In the genomic region with DNA sequence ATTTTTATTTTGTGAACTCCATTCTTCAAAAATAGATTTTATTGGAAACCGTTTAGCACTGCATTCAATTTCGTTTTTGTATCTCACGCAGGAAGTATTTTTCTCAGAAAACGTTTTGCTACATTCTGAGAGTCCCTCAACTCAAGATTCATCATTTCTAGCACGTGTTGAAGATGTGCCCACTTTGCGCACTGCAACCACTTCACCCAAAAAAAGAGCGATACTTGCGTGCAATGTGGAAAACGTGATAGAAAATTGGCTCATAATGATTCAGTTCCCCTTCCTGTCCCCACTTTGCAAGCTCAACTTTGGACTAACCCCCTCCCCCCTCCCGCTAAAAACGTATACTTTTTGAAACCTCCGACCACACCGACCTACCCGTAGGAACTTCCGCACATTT, we compare ENCODE assay signal across 4 worm cellular contexts.
A peak's percentile ranks its signal among the peaks of the same experiment; 100 is the strongest.
TF ChIP-seq lines count a peak whose summit lies in the region.

No protein-coding gene starts in this region.

TF ChIP-seq in whole organism, L1 larva, 84 proteins besides CTCF, POLR2A, EP300 and RAD21:
- peak; percentile 77 for TF ChIP-seq fkh-10 (GFP tag; optimal IDR thresholded peaks at IDR 0.05; lab: Kevin White, UChicago)
- no peak for TF ChIP-seq nhr-71 (tag; optimal IDR thresholded peaks at IDR 0.05; lab: Kevin White, UChicago)
- no peak for TF ChIP-seq egl-27 (tag; optimal IDR thresholded peaks at IDR 0.05; lab: Kevin White, UChicago)
- no peak for TF ChIP-seq F16B12.6 (tag; optimal IDR thresholded peaks at IDR 0.05; lab: Kevin White, UChicago)
- TF ChIP-seq lin-15B (tag; optimal IDR thresholded peaks at IDR 0.05; lab: Kevin White, UChicago), result no peak
- no peak for TF ChIP-seq alr-1 (tag; optimal IDR thresholded peaks at IDR 0.05; lab: Kevin White, UChicago; ENCODE audit: borderline replicate concordance)
- peak; percentile 68 for TF ChIP-seq lin-14 (GFP tag; optimal IDR thresholded peaks at IDR 0.05; lab: Kevin White, UChicago)
- TF ChIP-seq fkh-8 (tag; optimal IDR thresholded peaks at IDR 0.05; lab: Kevin White, UChicago), result peak; percentile 39
TF ChIP-seq in whole organism, L1 larva: peak in this region for 3.

TF ChIP-seq in whole organism, L3 larva, 47 proteins besides CTCF, POLR2A, EP300 and RAD21:
- peak; percentile 48 for TF ChIP-seq fkh-10 (GFP tag; optimal IDR thresholded peaks at IDR 0.05; lab: Kevin White, UChicago)
- no peak for TF ChIP-seq pqm-1 (tag; optimal IDR thresholded peaks at IDR 0.05; lab: Kevin White, UChicago)
- no peak for TF ChIP-seq nhr-12 (tag; optimal IDR thresholded peaks at IDR 0.05; lab: Kevin White, UChicago)
- no peak for TF ChIP-seq mdl-1 (tag; optimal IDR thresholded peaks at IDR 0.05; lab: Kevin White, UChicago)
- no peak for TF ChIP-seq nhr-76 (tag; optimal IDR thresholded peaks at IDR 0.05; lab: Kevin White, UChicago)
- TF ChIP-seq ztf-11 (tag; optimal IDR thresholded peaks at IDR 0.05; lab: Kevin White, UChicago), result no peak

TF ChIP-seq in whole organism, L4 larva, 104 proteins besides CTCF, POLR2A, EP300 and RAD21:
- TF ChIP-seq ctbp-1 (GFP tag; IDR thresholded peaks at IDR 0.05; lab: Robert Waterston, UW) (peak; percentile 50; the same call in 1 of the 2 replicates), T20F7.1 (GFP tag; optimal IDR thresholded peaks at IDR 0.05; lab: Kevin White, UChicago) (no peak), mdl-1 (tag; optimal IDR thresholded peaks at IDR 0.05; lab: Kevin White, UChicago) (peak in 1 of 2 experiments; percentile 3), attf-4 (tag; optimal IDR thresholded peaks at IDR 0.05; lab: Kevin White, UChicago) (no peak)
TF ChIP-seq in whole organism, L4 larva: peak in this region for 2.

TF ChIP-seq in whole organism, young adult, 124 proteins besides CTCF, POLR2A, EP300 and RAD21:
- TF ChIP-seq pbrm-1 (GFP tag; IDR thresholded peaks at IDR 0.05; lab: Robert Waterston, UW), result no peak
- TF ChIP-seq dox-1 (GFP tag; IDR thresholded peaks at IDR 0.05; lab: Robert Waterston, UW), result no peak
- TF ChIP-seq aptf-3 (GFP tag; IDR thresholded peaks at IDR 0.05; lab: Robert Waterston, UW), result no peak
- TF ChIP-seq Y67H2A.10 (GFP tag; conservative IDR thresholded peaks at IDR 0.05; lab: Robert Waterston, UW), result no peak
- peak; percentile 87 for TF ChIP-seq ceh-27 (GFP tag; optimal IDR thresholded peaks at IDR 0.05; lab: Kevin White, UChicago)
